Fruit fly (Drosophila melanogaster) whole organism, embryonic: ENCODE measurements around the gene CG5934.

Experiments used
- Antp ChIP-seq: fragments of 200-800 bp; sonication (Bioruptor generic); optimal IDR thresholded peaks from 3 replicates; lab custom pipeline; 2016; ENCODE audit warnings: missing biosample characterization, missing genetic modification characterization
- C15 ChIP-seq: fragments of 200-800 bp; sonication (Bioruptor generic); IDR thresholded peaks from 3 replicates; pipeline ENCODE4 v1.3.6; 2022; ENCODE audit warnings: missing biosample characterization, missing genetic modification characterization
- CG10209 ChIP-seq: fragments of 200-800 bp; sonication (Bioruptor generic); optimal IDR thresholded peaks from 3 replicates; lab custom pipeline; 2017; ENCODE audit warnings: missing biosample characterization, mild to moderate bottlenecking, missing genetic modification characterization, missing genetic modification reagents
- CG10267 ChIP-seq: fragments of 200-800 bp; sonication (Bioruptor generic); optimal IDR thresholded peaks from 2 replicates; lab custom pipeline; 2018; ENCODE audit warnings: missing biosample characterization, mild to moderate bottlenecking, missing genetic modification characterization, moderate library complexity
- CG10366 ChIP-seq: fragments of 200-800 bp; sonication (Bioruptor generic); IDR thresholded peaks from 2 replicates; pipeline ENCODE4 v1.3.6; 2022; ENCODE audit warnings: missing biosample characterization, missing genetic modification characterization
- CG12391 ChIP-seq: fragments of 200-800 bp; sonication (Bioruptor generic); optimal IDR thresholded peaks from 3 replicates; lab custom pipeline; 2018; ENCODE audit warnings: missing biosample characterization, mild to moderate bottlenecking, missing genetic modification characterization, moderate library complexity
- CG13424 ChIP-seq: fragments of 200-800 bp; sonication (Bioruptor generic); optimal IDR thresholded peaks from 2 replicates; lab custom pipeline; 2019; ENCODE audit warnings: missing biosample characterization, mild to moderate bottlenecking, missing genetic modification characterization, moderate library complexity
- CG13775 ChIP-seq: fragments of 200-800 bp; sonication (Bioruptor generic); optimal IDR thresholded peaks from 3 replicates; lab custom pipeline; 2017; ENCODE audit warnings: missing biosample characterization, mild to moderate bottlenecking, missing genetic modification characterization
- CG14667 ChIP-seq: fragments of 200-800 bp; sonication (Bioruptor generic); IDR thresholded peaks from 2 replicates; pipeline ENCODE4 v1.3.6; 2022; ENCODE audit warnings: missing biosample characterization, missing genetic modification characterization
- CG1529 ChIP-seq: fragments of 200-800 bp; sonication (Bioruptor generic); optimal IDR thresholded peaks from 3 replicates; lab custom pipeline; 2018; ENCODE audit warnings: missing biosample characterization, missing genetic modification characterization
- CG16863 ChIP-seq: fragments of 200-800 bp; sonication (Bioruptor generic); optimal IDR thresholded peaks from 3 replicates; lab custom pipeline; 2016; ENCODE audit warnings: missing biosample characterization, missing genetic modification characterization
- CG17328 ChIP-seq: fragments of 200-800 bp; sonication (Bioruptor generic); IDR thresholded peaks from 2 replicates; pipeline ENCODE4 v1.3.6; 2022; ENCODE audit warnings: missing biosample characterization, missing genetic modification characterization
- CG18476 ChIP-seq: fragments of 200-800 bp; sonication (Bioruptor generic); optimal IDR thresholded peaks from 2 replicates; lab custom pipeline; 2016; ENCODE audit warnings: missing biosample characterization, mild to moderate bottlenecking, missing genetic modification characterization
- CG2129 ChIP-seq: fragments of 200-800 bp; sonication (Bioruptor generic); IDR thresholded peaks from 2 replicates; pipeline ENCODE4 v1.3.6; 2022; ENCODE audit warnings: missing biosample characterization, missing genetic modification characterization; ENCODE audit not compliant: partially characterized antibody
- CG4282 ChIP-seq: fragments of 200-800 bp; sonication (Bioruptor generic); optimal IDR thresholded peaks from 2 replicates; lab custom pipeline; 2016; ENCODE audit warnings: missing biosample characterization, missing genetic modification characterization
- CG6272 ChIP-seq: fragments of 200-800 bp; sonication (Bioruptor generic); IDR thresholded peaks from 2 replicates; pipeline ENCODE4 v1.3.6; 2022; ENCODE audit warnings: missing biosample characterization, missing genetic modification characterization
- CG7928 ChIP-seq: fragments of 200-800 bp; sonication (Bioruptor generic); optimal IDR thresholded peaks from 2 replicates; lab custom pipeline; 2017; ENCODE audit warnings: missing biosample characterization, mild to moderate bottlenecking, missing genetic modification characterization
- CG7963 ChIP-seq: fragments of 200-800 bp; sonication (Bioruptor generic); IDR thresholded peaks from 3 replicates; pipeline ENCODE4 v1.3.6; 2022; ENCODE audit warnings: missing biosample characterization, missing genetic modification characterization; ENCODE audit not compliant: partially characterized antibody
- CG8089 ChIP-seq: fragments of 200-800 bp; sonication (Bioruptor generic); optimal IDR thresholded peaks from 3 replicates; lab custom pipeline; 2016; ENCODE audit warnings: missing biosample characterization, missing genetic modification characterization
- CG9817 ChIP-seq: fragments of 200-800 bp; sonication (Bioruptor generic); optimal IDR thresholded peaks from 2 replicates; lab custom pipeline; 2018; ENCODE audit warnings: missing biosample characterization, mild to moderate bottlenecking, missing genetic modification characterization, moderate library complexity
- Deaf1 ChIP-seq: fragments of 200-800 bp; optimal IDR thresholded peaks from 3 replicates; lab custom pipeline; 2019; ENCODE audit warnings: missing biosample characterization, mild to moderate bottlenecking, missing genetic modification characterization, moderate library complexity
- E2f1 ChIP-seq: fragments of 200-800 bp; sonication (Bioruptor generic); IDR thresholded peaks from 2 replicates; pipeline ENCODE4 v1.3.6; 2022; ENCODE audit warnings: missing biosample characterization, missing genetic modification characterization
- Ets97D ChIP-seq: fragments of 200-800 bp; sonication (Bioruptor generic); optimal IDR thresholded peaks from 3 replicates; lab custom pipeline; 2016; ENCODE audit warnings: missing biosample characterization, missing genetic modification characterization
- Gsc ChIP-seq: fragments of 200-800 bp; sonication (Bioruptor generic); IDR thresholded peaks from 2 replicates; pipeline ENCODE4 v1.3.6; 2022; ENCODE audit warnings: missing biosample characterization, missing genetic modification characterization
- MESR4 ChIP-seq: fragments of 200-800 bp; sonication (Bioruptor generic); optimal IDR thresholded peaks from 2 replicates; lab custom pipeline; 2018; ENCODE audit warnings: missing biosample characterization, mild to moderate bottlenecking, missing genetic modification characterization, moderate library complexity
- Med ChIP-seq: fragments of 200-800 bp; sonication (Bioruptor generic); peaks from one replicate; lab custom pipeline; 2016; ENCODE audit warnings: missing biosample characterization, missing genetic modification characterization, mild to moderate bottlenecking, inconsistent platforms, moderate library complexity
- Opbp ChIP-seq: fragments of 200-800 bp; sonication (Bioruptor generic); IDR thresholded peaks from 3 replicates; pipeline ENCODE4 v1.3.6; 2022; ENCODE audit warnings: missing biosample characterization, missing genetic modification characterization; ENCODE audit not compliant: partially characterized antibody
- Stat92E ChIP-seq, 3 experiments: fragments of >200 bp in 2 of 3; fragments of 200-800 bp in 1 of 3; sonication (Bioruptor generic) in 1 of 3; optimal IDR thresholded peaks; 2 replicates each; lab custom pipeline; 2017 to 2019; ENCODE audit warnings: missing biosample characterization in 3 of 3, missing genetic modification characterization in 3 of 3, mild to moderate bottlenecking in 1 of 3, moderate library complexity in 1 of 3
- cg ChIP-seq: fragments of 200-800 bp; sonication (Bioruptor generic); optimal IDR thresholded peaks from 3 replicates; lab custom pipeline; 2019; ENCODE audit warnings: missing biosample characterization, mild to moderate bottlenecking, missing genetic modification characterization, moderate library complexity
- ci ChIP-seq: fragments of 200-800 bp; sonication (Bioruptor generic); IDR thresholded peaks from 3 replicates; pipeline ENCODE4 v1.3.6; 2022; ENCODE audit warnings: missing biosample characterization, missing genetic modification characterization
- eve ChIP-seq, 2 experiments: fragments of >200 bp; optimal IDR thresholded peaks; 2 replicates each; lab custom pipeline; 2017; ENCODE audit warnings: missing biosample characterization in 2 of 2, missing genetic modification characterization in 2 of 2
- fru ChIP-seq: fragments of >200 bp; optimal IDR thresholded peaks from 2 replicates; lab custom pipeline; 2017
- hb ChIP-seq: fragments of 200-800 bp; sonication (Bioruptor generic); IDR thresholded peaks from 3 replicates; pipeline ENCODE4 v1.3.6; 2022; ENCODE audit warnings: missing biosample characterization, missing genetic modification characterization; ENCODE audit not compliant: partially characterized antibody
- hbn ChIP-seq: fragments of 200-800 bp; sonication (Bioruptor generic); IDR thresholded peaks from 2 replicates; pipeline ENCODE4 v1.3.6; 2022; ENCODE audit warnings: missing biosample characterization, missing genetic modification characterization; ENCODE audit not compliant: partially characterized antibody
- ken ChIP-seq: fragments of 200-800 bp; sonication (Bioruptor generic); IDR thresholded peaks from 3 replicates; pipeline ENCODE4 v1.3.6; 2022; ENCODE audit warnings: missing biosample characterization, missing genetic modification characterization
- klu ChIP-seq: fragments of 200-800 bp; sonication (Bioruptor generic); IDR thresholded peaks from 2 replicates; pipeline ENCODE4 v1.3.6; 2022; ENCODE audit warnings: missing biosample characterization, missing genetic modification characterization
- kni ChIP-seq: fragments of 200-800 bp; sonication (Bioruptor generic); optimal IDR thresholded peaks from 3 replicates; lab custom pipeline; 2017; ENCODE audit warnings: mild to moderate bottlenecking, missing biosample characterization, missing genetic modification reagents, missing genetic modification characterization
- maf-S ChIP-seq: fragments of 200-800 bp; sonication (Bioruptor generic); optimal IDR thresholded peaks from 2 replicates; lab custom pipeline; 2016; ENCODE audit warnings: missing biosample characterization, missing genetic modification characterization
- mam ChIP-seq: fragments of 200-800 bp; sonication (Bioruptor generic); optimal IDR thresholded peaks from 3 replicates; lab custom pipeline; 2016; ENCODE audit warnings: missing biosample characterization, missing genetic modification characterization
- nau ChIP-seq: fragments of 200-800 bp; sonication (Bioruptor generic); optimal IDR thresholded peaks from 3 replicates; lab custom pipeline; 2017; ENCODE audit warnings: missing biosample characterization, mild to moderate bottlenecking, missing genetic modification characterization, missing genetic modification reagents
- nom ChIP-seq: fragments of 200-800 bp; sonication (Bioruptor generic); optimal IDR thresholded peaks from 2 replicates; lab custom pipeline; 2017; ENCODE audit warnings: missing biosample characterization, missing genetic modification characterization, mild to moderate bottlenecking, moderate library complexity, missing genetic modification reagents
- pita ChIP-seq: fragments of 200-800 bp; sonication (Bioruptor generic); optimal IDR thresholded peaks from 2 replicates; lab custom pipeline; 2017; ENCODE audit warnings: missing biosample characterization, mild to moderate bottlenecking, missing genetic modification characterization
- rib ChIP-seq: fragments of 200-800 bp; sonication (Bioruptor generic); IDR thresholded peaks from 2 replicates; pipeline ENCODE4 v1.3.6; 2022; ENCODE audit warnings: missing biosample characterization, missing genetic modification characterization
- sob ChIP-seq: fragments of 200-800 bp; sonication (Bioruptor generic); IDR thresholded peaks from 2 replicates; pipeline ENCODE4 v1.3.6; 2022; ENCODE audit warnings: missing biosample characterization, missing genetic modification characterization
- sr ChIP-seq: fragments of 200-800 bp; sonication (Bioruptor generic); IDR thresholded peaks from 3 replicates; pipeline ENCODE4 v1.3.6; 2022; ENCODE audit warnings: missing biosample characterization, missing genetic modification characterization
- tup ChIP-seq: fragments of 200-800 bp; sonication (Bioruptor generic); optimal IDR thresholded peaks from 2 replicates; lab custom pipeline; 2016; ENCODE audit warnings: missing biosample characterization, mild to moderate bottlenecking, missing genetic modification characterization, moderate library complexity
- tx ChIP-seq: fragments of 200-800 bp; sonication (Bioruptor generic); optimal IDR thresholded peaks from 2 replicates; lab custom pipeline; 2016; ENCODE audit warnings: missing biosample characterization, missing genetic modification characterization
- wor ChIP-seq: fragments of 200-800 bp; sonication (Bioruptor generic); IDR thresholded peaks from 2 replicates; pipeline ENCODE4 v1.3.6; 2022; ENCODE audit warnings: missing biosample characterization, missing genetic modification characterization
- yki ChIP-seq: fragments of >200 bp; optimal IDR thresholded peaks from 3 replicates; lab custom pipeline; 2018
- zen ChIP-seq: fragments of 200-800 bp; sonication (Bioruptor generic); optimal IDR thresholded peaks from 3 replicates; lab custom pipeline; 2018; ENCODE audit warnings: missing biosample characterization, mild to moderate bottlenecking, missing genetic modification characterization, moderate library complexity

Gene CG5934

dm6 chr3R:27292159-27292880, 18.8 kb downstream of the CG5934 start, which contains the start of gene CG3348 (continued):
- TF ChIP-seq CG9817 (tag; lab: Kevin White, UChicago) (peak; percentile 82), CG10366 (GFP tag; lab: Robert Waterston, UW) (peak; percentile 71), CG18476 (GFP tag; lab: Kevin White, UChicago) (peak; percentile 66), CG10209 (GFP tag; lab: Kevin White, UChicago) (peak; percentile 65), nom (no peak), CG6272 (GFP tag; lab: Robert Waterston, UW) (peak; percentile 27; the same call in 1 of the 2 replicates), ken (GFP tag; lab: Robert Waterston, UW) (no peak), zen (peak; percentile 74), Ets97D (peak; percentile 6), CG7928 (GFP tag; lab: Kevin White, UChicago) (peak; percentile 54), mam (GFP tag; lab: Kevin White, UChicago) (peak; percentile 79), CG7963 (no peak), Med (GFP tag; lab: Kevin White, UChicago) (peak; percentile 95), nau (peak; percentile 35), hbn (GFP tag; lab: Robert Waterston, UW) (no peak), pita (no peak), CG16863 (GFP tag; lab: Kevin White, UChicago) (peak; percentile 32), MESR4 (GFP tag; lab: Kevin White, UChicago) (no peak), C15 (GFP tag; lab: Robert Waterston, UW) (no peak), CG17328 (GFP tag; lab: Robert Waterston, UW) (peak; percentile 71), tx (peak; percentile 47), yki (lab: Kevin White, UChicago) (no peak), CG1529 (GFP tag; lab: Kevin White, UChicago) (peak; percentile 20), sob (GFP tag; lab: Robert Waterston, UW) (peak; percentile 79), Stat92E (GFP tag; optimal IDR thresholded peaks at IDR 0.05; lab: Kevin White, UChicago) (no peak), rib (peak; percentile 79), Antp (GFP tag; lab: Kevin White, UChicago) (peak; percentile 4), CG13424 (peak; percentile 63), CG13775 (GFP tag; lab: Kevin White, UChicago) (peak; percentile 73), CG2129 (GFP tag; lab: Robert Waterston, UW) (no peak), CG10267 (peak; percentile 53), Gsc (GFP tag; lab: Robert Waterston, UW) (no peak), tup (GFP tag; lab: Kevin White, UChicago) (peak; percentile 20), E2f1 (GFP tag; lab: Robert Waterston, UW) (peak; percentile 53; the same call in 1 of the 2 replicates), hb (GFP tag; lab: Robert Waterston, UW) (no peak), CG14667 (GFP tag; lab: Robert Waterston, UW) (0 out of 2 replicates have a peak, but pooled peaks have one; percentile 15), maf-S (GFP tag; lab: Kevin White, UChicago) (no peak), Opbp (GFP tag; lab: Robert Waterston, UW) (no peak), sr (GFP tag; lab: Robert Waterston, UW) (no peak), CG12391 (peak; percentile 73), CG8089 (GFP tag; lab: Kevin White, UChicago) (no peak), fru (no peak), ci (GFP tag; lab: Robert Waterston, UW) (peak; percentile 65; the same call in 2 of the 3 replicates), eve (GFP tag; optimal IDR thresholded peaks at IDR 0.05; lab: Kevin White, UChicago) (no peak), wor (GFP tag; lab: Robert Waterston, UW) (0 out of 2 replicates have a peak, but pooled peaks have one; percentile 16), Deaf1 (peak; percentile 58), cg (GFP tag; lab: Kevin White, UChicago) (no peak), klu (peak; percentile 71), CG4282 (no peak), kni (GFP tag; lab: Kevin White, UChicago) (no peak)
